Worm (Caenorhabditis elegans) whole organism, L2 larva: ENCODE results near the gene oac-24.
A peak's percentile ranks its signal among the peaks of the same experiment; 100 is the strongest.

Experiments
- F13H6.1 ChIP-seq: sonication (generic microtip); optimal IDR thresholded peaks from 2 replicates; lab custom pipeline; 2016; ENCODE audit warnings: missing genetic modification characterization, missing compliant biosample characterization
- alr-1 ChIP-seq: fragments of 150-350 bp; optimal IDR thresholded peaks from 2 replicates; lab custom pipeline; 2014; ENCODE audit warnings: missing biosample characterization, missing genetic modification characterization
- ama-1 ChIP-seq: fragments of 150-350 bp; optimal IDR thresholded peaks from 2 replicates; lab custom pipeline; 2018; ENCODE audit warnings: inconsistent platforms
- blmp-1 ChIP-seq: sonication (generic microtip); optimal IDR thresholded peaks from 2 replicates; lab custom pipeline; 2017; ENCODE audit warnings: missing genetic modification characterization, mild to moderate bottlenecking, missing compliant biosample characterization, antibody characterized with exemption, moderate library complexity; ENCODE audit not compliant: insufficient read depth
- ceh-16 ChIP-seq: fragments of 150-350 bp; optimal IDR thresholded peaks from 2 replicates; lab custom pipeline; 2014; ENCODE audit warnings: missing biosample characterization, missing genetic modification characterization
- ceh-82 ChIP-seq: fragments of 150-350 bp; optimal IDR thresholded peaks from 2 replicates; lab custom pipeline; 2014; ENCODE audit warnings: missing biosample characterization, missing genetic modification characterization
- crh-2 ChIP-seq: sonication (generic microtip); optimal IDR thresholded peaks from 2 replicates; lab custom pipeline; 2017; ENCODE audit warnings: missing biosample characterization, missing genetic modification characterization
- dmd-4 ChIP-seq: sonication (generic microtip); optimal IDR thresholded peaks from 2 replicates; lab custom pipeline; 2017; ENCODE audit warnings: missing biosample characterization, missing genetic modification characterization
- egl-27 ChIP-seq: sonication (generic microtip); optimal IDR thresholded peaks from 3 replicates; lab custom pipeline; 2017; ENCODE audit warnings: missing biosample characterization, missing genetic modification reagents, missing genetic modification characterization
- elt-1 ChIP-seq: fragments of 150-350 bp; optimal IDR thresholded peaks from 2 replicates; lab custom pipeline; 2014; ENCODE audit warnings: missing biosample characterization, missing genetic modification characterization
- elt-3 ChIP-seq: sonication (generic microtip); optimal IDR thresholded peaks from 2 replicates; lab custom pipeline; 2017; ENCODE audit warnings: missing biosample characterization, missing genetic modification characterization
- fos-1 ChIP-seq: fragments of 150-350 bp; optimal IDR thresholded peaks from 2 replicates; lab custom pipeline; 2014; ENCODE audit warnings: missing biosample characterization, missing genetic modification characterization
- gmeb-1 ChIP-seq: fragments of 150-350 bp; optimal IDR thresholded peaks from 2 replicates; lab custom pipeline; 2014; ENCODE audit warnings: missing biosample characterization, missing genetic modification characterization
- lin-13 ChIP-seq: fragments of 150-350 bp; optimal IDR thresholded peaks from 2 replicates; lab custom pipeline; 2014; ENCODE audit warnings: missing biosample characterization, missing genetic modification reagents, missing genetic modification characterization
- mbf-1 ChIP-seq: sonication (generic microtip); optimal IDR thresholded peaks from 2 replicates; lab custom pipeline; 2017; ENCODE audit warnings: missing biosample characterization, missing genetic modification characterization
- mdl-1 ChIP-seq, 2 experiments: fragments of 150-350 bp in 1 of 2; sonication (generic microtip) in 1 of 2; optimal IDR thresholded peaks; 2 replicates each; lab custom pipeline; 2017; ENCODE audit warnings: missing biosample characterization in 2 of 2, missing genetic modification characterization in 2 of 2
- nhr-11 ChIP-seq: fragments of 150-350 bp; optimal IDR thresholded peaks from 2 replicates; lab custom pipeline; 2014; ENCODE audit warnings: missing biosample characterization, missing genetic modification characterization
- nhr-12 ChIP-seq: fragments of 150-350 bp; optimal IDR thresholded peaks from 2 replicates; lab custom pipeline; 2014; ENCODE audit warnings: missing biosample characterization, missing genetic modification characterization
- nhr-129 ChIP-seq: fragments of 150-350 bp; optimal IDR thresholded peaks from 2 replicates; lab custom pipeline; 2014; ENCODE audit warnings: missing biosample characterization, missing genetic modification characterization
- nhr-21 ChIP-seq: fragments of 150-350 bp; optimal IDR thresholded peaks from 2 replicates; lab custom pipeline; 2014; ENCODE audit warnings: missing biosample characterization, missing genetic modification characterization
- nhr-237 ChIP-seq: fragments of 150-350 bp; optimal IDR thresholded peaks from 2 replicates; lab custom pipeline; 2014; ENCODE audit warnings: missing biosample characterization, missing genetic modification characterization
- nhr-6 ChIP-seq: fragments of 150-350 bp; optimal IDR thresholded peaks from 2 replicates; lab custom pipeline; 2014; ENCODE audit warnings: missing biosample characterization, missing genetic modification characterization
- nhr-77 ChIP-seq: fragments of 150-350 bp; optimal IDR thresholded peaks from 2 replicates; lab custom pipeline; 2014; ENCODE audit warnings: missing biosample characterization, missing genetic modification characterization
- peb-1 ChIP-seq: fragments of 150-350 bp; optimal IDR thresholded peaks from 2 replicates; lab custom pipeline; 2014; ENCODE audit warnings: missing biosample characterization, missing genetic modification characterization
- sem-4 ChIP-seq: fragments of 150-350 bp; optimal IDR thresholded peaks from 2 replicates; lab custom pipeline; 2014; ENCODE audit warnings: missing biosample characterization, missing genetic modification reagents, missing genetic modification characterization
- skn-1 ChIP-seq: sonication (generic microtip); optimal IDR thresholded peaks from 2 replicates; lab custom pipeline; 2017; ENCODE audit warnings: missing biosample characterization, missing genetic modification characterization
- sma-9 ChIP-seq, 2 experiments: fragments of 150-350 bp in 1 of 2; sonication (generic microtip) in 1 of 2; optimal IDR thresholded peaks; 2 replicates each; lab custom pipeline; 2014 to 2016; ENCODE audit warnings: missing genetic modification characterization in 2 of 2, mild to moderate bottlenecking in 1 of 2, missing biosample characterization in 1 of 2, missing compliant biosample characterization in 1 of 2, missing genetic modification reagents in 1 of 2, moderate library complexity in 1 of 2
- snpc-4 ChIP-seq: fragments of 150-350 bp; optimal IDR thresholded peaks from 2 replicates; lab custom pipeline; 2014; ENCODE audit warnings: missing biosample characterization, missing genetic modification characterization
- unc-39 ChIP-seq: fragments of 150-350 bp; optimal IDR thresholded peaks from 2 replicates; lab custom pipeline; 2014; ENCODE audit warnings: missing biosample characterization, missing genetic modification characterization
- unc-55 ChIP-seq: fragments of 150-350 bp; sonication (generic microtip); optimal IDR thresholded peaks from 3 replicates; lab custom pipeline; 2014; ENCODE audit warnings: missing biosample characterization, missing genetic modification reagents, missing genetic modification characterization
- ztf-1 ChIP-seq: fragments of 200-800 bp; sonication (Bioruptor generic); conservative IDR thresholded peaks from 2 replicates; pipeline ENCODE4 v1.3.6; 2022; ENCODE audit warnings: missing genetic modification characterization, missing compliant biosample characterization
- ztf-4 ChIP-seq: fragments of 150-350 bp; optimal IDR thresholded peaks from 2 replicates; lab custom pipeline; 2014; ENCODE audit warnings: missing biosample characterization, missing genetic modification characterization

oac-24 gene

DNA sequence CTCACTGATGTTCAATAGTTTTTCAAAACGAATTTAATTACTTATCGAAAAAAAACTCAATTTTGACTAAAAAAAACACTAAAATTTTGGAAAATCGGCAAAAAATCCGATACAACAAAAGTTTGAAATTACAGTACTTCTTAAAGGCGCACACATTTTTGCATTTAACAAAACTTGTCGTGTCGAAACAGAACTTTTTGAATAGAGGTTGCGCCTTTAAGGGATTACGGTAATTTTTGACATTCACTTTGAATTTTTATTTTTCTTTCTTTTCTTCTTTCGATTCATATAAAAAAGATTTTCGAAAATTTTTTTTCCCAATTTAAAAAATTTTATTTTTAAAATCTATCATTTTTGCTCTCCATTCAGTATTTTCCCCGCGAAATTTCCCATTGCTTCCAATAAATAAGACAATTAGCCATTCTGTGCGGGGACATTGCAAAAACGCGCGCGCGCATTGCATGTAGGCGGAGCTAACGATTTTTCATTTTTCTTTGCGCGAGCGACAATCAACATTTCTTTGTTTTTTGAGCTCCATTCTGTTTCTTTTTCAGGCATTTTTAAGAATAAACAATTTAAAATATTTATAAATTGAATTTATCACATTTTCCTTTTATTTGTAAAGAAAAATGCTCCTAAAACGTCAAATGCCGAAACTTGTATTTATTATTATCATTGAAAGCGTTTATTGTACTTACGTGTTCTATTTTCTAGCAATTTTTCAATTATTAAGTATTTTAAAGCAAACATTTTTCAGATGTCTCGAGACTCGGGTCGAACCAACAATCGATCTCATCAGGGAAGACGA, 20.8 kb downstream of the oac-24 start, which contains the start of gene F39G3.3 (continued):
- TF ChIP-seq nhr-77 (tag; lab: Kevin White, UChicago) (no peak), gmeb-1 (tag; lab: Kevin White, UChicago) (peak; percentile 69), blmp-1 (tag; lab: Kevin White, UChicago) (no peak), F13H6.1 (tag; lab: Kevin White, UChicago) (peak; percentile 58)
- TF ChIP-seq, all 48 proteins: peak for 18

DNA sequence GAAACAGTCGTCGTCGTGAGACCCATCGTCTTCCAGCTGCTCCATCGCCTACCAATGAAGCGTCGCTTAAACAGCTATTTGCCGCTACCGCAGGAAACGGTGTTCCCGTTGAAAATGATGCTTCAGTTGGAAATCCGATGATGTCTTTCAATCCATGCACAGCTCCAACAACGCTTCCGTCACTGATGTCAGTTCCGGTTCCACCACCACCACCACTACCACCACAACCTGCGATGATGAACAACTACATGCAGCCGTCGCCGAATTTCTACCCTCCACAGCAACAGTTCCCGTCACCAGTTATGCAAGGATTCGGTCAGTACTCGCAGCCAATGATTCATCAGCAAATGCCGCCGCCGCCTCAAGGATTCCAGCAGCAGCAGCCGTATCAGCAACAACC, 23.4 kb downstream of the oac-24 start:
- TF ChIP-seq nhr-237 = no peak
- TF ChIP-seq nhr-21 (tag; lab: Kevin White, UChicago) = no peak
- no peak for TF ChIP-seq F13H6.1 (tag; lab: Kevin White, UChicago)
- TF ChIP-seq nhr-6 (tag; lab: Kevin White, UChicago) = no peak
- TF ChIP-seq nhr-129 = no peak
- TF ChIP-seq lin-13 (GFP tag; lab: Kevin White, UChicago) = no peak
- TF ChIP-seq mdl-1 (tag; optimal IDR thresholded peaks at IDR 0.05; lab: Kevin White, UChicago) = no peak
- no peak for TF ChIP-seq sma-9 (GFP tag; optimal IDR thresholded peaks at IDR 0.05; lab: Kevin White, UChicago)
- no peak for TF ChIP-seq sma-9 (tag; optimal IDR thresholded peaks at IDR 0.05; lab: Kevin White, UChicago)
- no peak for TF ChIP-seq sem-4
- TF ChIP-seq alr-1 = no peak
- no peak for TF ChIP-seq nhr-11 (tag; lab: Kevin White, UChicago)
- TF ChIP-seq, all 48 proteins: peak for 0

DNA sequence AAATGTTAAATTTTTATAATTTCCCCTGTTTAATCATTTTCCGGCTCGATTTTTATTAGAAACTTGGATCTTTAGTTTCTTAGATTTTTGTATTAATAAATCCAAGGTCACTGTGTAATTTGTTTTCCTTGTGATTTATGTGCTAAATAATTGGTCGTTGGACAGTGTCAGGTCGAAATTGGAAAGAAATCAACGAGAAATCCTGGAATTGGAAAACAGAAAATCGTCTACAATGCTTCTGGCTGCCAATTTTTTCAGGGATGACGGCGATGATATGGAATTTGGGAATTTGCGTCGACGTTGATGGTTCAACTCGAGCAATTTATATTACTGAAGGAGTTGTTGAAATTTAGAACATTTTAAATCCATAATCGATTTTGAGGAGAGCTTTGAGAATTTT, 24.0 kb downstream of the oac-24 start:
- TF ChIP-seq ceh-16 (no peak), fos-1 (tag; lab: Kevin White, UChicago) (no peak), ztf-4 (tag; lab: Kevin White, UChicago) (no peak), elt-3 (tag; lab: Kevin White, UChicago) (no peak), blmp-1 (tag; lab: Kevin White, UChicago) (no peak)

DNA sequence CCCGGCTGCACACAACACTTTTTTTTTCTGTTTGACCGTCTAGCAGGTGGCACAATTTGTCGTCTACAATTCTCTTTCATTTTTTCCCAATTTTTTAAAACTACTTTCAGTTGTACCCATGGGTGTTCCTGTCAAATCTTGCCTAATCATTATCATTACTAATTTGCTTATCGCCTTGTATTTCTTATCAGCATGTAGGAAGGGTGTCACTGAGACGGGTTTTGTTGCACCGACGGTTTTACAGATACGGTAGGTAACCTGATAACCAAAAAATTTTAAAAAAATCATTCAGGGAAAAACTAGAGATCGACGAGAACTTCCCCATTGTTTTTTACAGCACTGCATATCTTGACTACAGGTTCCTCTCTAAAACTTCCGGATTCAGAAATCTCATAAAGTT, 27.2 kb downstream of the oac-24 start, which contains the start of gene F39G3.2:
TSS of gene F39G3.2 (plus strand) at position 105 of the 400 bp plus-strand sequence.
- TF ChIP-seq ama-1 (lab: Kevin White, UChicago) = no peak
- TF ChIP-seq elt-3 (tag; lab: Kevin White, UChicago) = no peak
- TF ChIP-seq alr-1 = no peak
- no peak for TF ChIP-seq mbf-1 (tag; lab: Kevin White, UChicago)
- peak; percentile 96 for TF ChIP-seq fos-1 (tag; lab: Kevin White, UChicago)
- TF ChIP-seq, all 48 proteins: peak for 1

DNA sequence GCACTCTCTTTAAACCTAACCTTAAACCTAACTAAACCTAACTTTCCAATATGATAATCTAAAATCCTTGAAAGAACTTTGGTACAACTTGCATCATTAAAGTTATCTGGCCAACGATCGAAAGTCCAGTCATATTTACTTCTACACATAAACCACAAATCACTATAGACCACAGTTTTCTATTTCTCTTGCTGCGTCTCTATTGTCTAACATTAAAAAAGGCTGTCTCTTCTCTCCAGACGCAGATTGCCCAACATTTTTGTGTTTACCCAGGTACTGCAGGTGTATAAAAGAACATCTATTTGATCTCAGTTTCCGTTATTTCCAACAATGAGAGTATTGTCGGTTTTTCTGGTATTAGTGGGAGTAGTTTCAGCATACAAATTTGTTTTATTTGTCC, 31.6 kb downstream of the oac-24 start, which contains the start of gene ugt-61:
TSS of gene ugt-61 (plus strand) at position 233 of the 400 bp plus-strand sequence.
- no peak for TF ChIP-seq alr-1
- no peak for TF ChIP-seq mbf-1 (tag; lab: Kevin White, UChicago)
- TF ChIP-seq crh-2 = no peak
- no peak for TF ChIP-seq unc-39 (tag; lab: Kevin White, UChicago)
- no peak for TF ChIP-seq ceh-82 (tag; lab: Kevin White, UChicago)
- TF ChIP-seq skn-1 = no peak
- no peak for TF ChIP-seq unc-55 (GFP tag; lab: Kevin White, UChicago)
- no peak for TF ChIP-seq blmp-1 (tag; lab: Kevin White, UChicago)
- TF ChIP-seq nhr-11 (tag; lab: Kevin White, UChicago) = no peak
- TF ChIP-seq ceh-16 = no peak
- no peak for TF ChIP-seq peb-1 (tag; lab: Kevin White, UChicago)
- no peak for TF ChIP-seq nhr-12 (tag; lab: Kevin White, UChicago)
- TF ChIP-seq egl-27 (tag; lab: Kevin White, UChicago) = no peak
- TF ChIP-seq sem-4 = no peak
- peak; percentile 65 for TF ChIP-seq nhr-129
- no peak for TF ChIP-seq snpc-4 (tag; lab: Kevin White, UChicago)
- TF ChIP-seq ztf-1 = no peak
- TF ChIP-seq gmeb-1 (tag; lab: Kevin White, UChicago) = peak; percentile 7
- peak; percentile 45 for TF ChIP-seq sma-9 (GFP tag; optimal IDR thresholded peaks at IDR 0.05; lab: Kevin White, UChicago)
- no peak for TF ChIP-seq sma-9 (tag; optimal IDR thresholded peaks at IDR 0.05; lab: Kevin White, UChicago)
- peak; percentile 47 for TF ChIP-seq fos-1 (tag; lab: Kevin White, UChicago)
- TF ChIP-seq elt-1 = no peak
- TF ChIP-seq dmd-4 (tag; lab: Kevin White, UChicago) = no peak
